Worm (Caenorhabditis elegans): Measurements from ENCODE around the gene hdl-2.

hdl-2 gene

DNA sequence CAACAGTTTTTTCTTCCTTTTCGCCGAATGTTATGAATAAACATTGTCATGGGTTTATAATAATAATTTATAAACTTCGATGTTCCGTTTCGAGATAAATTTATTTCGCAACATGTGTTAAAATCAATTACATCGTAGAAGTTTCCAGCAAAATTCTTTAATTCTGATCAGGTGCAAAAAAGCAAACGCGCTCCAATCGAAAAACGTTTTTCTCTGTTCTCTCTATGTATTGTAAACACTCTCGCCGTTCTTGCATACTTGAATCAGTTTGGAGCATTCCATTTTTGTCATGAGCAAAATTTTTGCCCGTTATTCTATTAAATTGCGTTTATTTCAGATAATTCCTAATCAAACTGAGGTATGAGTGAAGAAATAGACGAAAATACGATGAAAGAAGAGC is 19.8 kb downstream of the hdl-2 start, which contains the start of gene rad-54.L2:
rad-54.L2 (plus strand) TSS at position 332 of the 400 bp plus-strand sequence.
- TF ChIP-seq rpc-1 (optimal IDR thresholded peaks at IDR 0.05) (peak; percentile 15), rpc-1 (tag; optimal IDR thresholded peaks at IDR 0.05) (no peak), rcor-1 (GFP tag; IDR thresholded peaks at IDR 0.05) (no peak), nfyb-1 (GFP tag; IDR thresholded peaks at IDR 0.05) (peak; percentile 59; the same call in 1 of the 2 replicates), lsy-27 (tag; optimal IDR thresholded peaks at IDR 0.05; ENCODE audit: borderline replicate concordance, insufficient read depth) (no peak), chd-7 (tag; optimal IDR thresholded peaks at IDR 0.05) (no peak), Y67H2A.10 (GFP tag; conservative IDR thresholded peaks at IDR 0.05) (no peak), cebp-2 (GFP tag; IDR thresholded peaks at IDR 0.05) (no peak), B0261.1 (tag; optimal IDR thresholded peaks at IDR 0.05) (no peak), gei-17 (GFP tag; optimal IDR thresholded peaks at IDR 0.05) (no peak), atf-7 (tag; optimal IDR thresholded peaks at IDR 0.05) (no peak), ceh-27 (GFP tag; optimal IDR thresholded peaks at IDR 0.05) (no peak), snpc-1.1 (tag; optimal IDR thresholded peaks at IDR 0.05; ENCODE audit: insufficient read depth) (no peak), nhr-80 (tag; optimal IDR thresholded peaks at IDR 0.05) (peak; percentile 56), sdz-38 (tag; optimal IDR thresholded peaks at IDR 0.05) (no peak), madf-8 (GFP tag; conservative IDR thresholded peaks at IDR 0.05) (no peak), die-1 (tag; optimal IDR thresholded peaks at IDR 0.05) (no peak), nhr-27 (tag; optimal IDR thresholded peaks at IDR 0.05) (no peak), attf-5 (GFP tag; optimal IDR thresholded peaks at IDR 0.05) (peak; percentile 78), nhr-120 (GFP tag; IDR thresholded peaks at IDR 0.05) (no peak), F52B5.7 (tag; optimal IDR thresholded peaks at IDR 0.05) (no peak), mel-28 (tag; optimal IDR thresholded peaks at IDR 0.05; ENCODE audit: borderline replicate concordance) (no peak), akir-1 (GFP tag; optimal IDR thresholded peaks at IDR 0.05) (no peak), lin-40 (tag; optimal IDR thresholded peaks at IDR 0.05) (peak; percentile 48), snpc-4 (GFP tag; optimal IDR thresholded peaks at IDR 0.05) (no peak), snpc-4 (tag; optimal IDR thresholded peaks at IDR 0.05) (peak in 2 of 4 experiments; percentile 14 to 35), cebp-1 (GFP tag; IDR thresholded peaks at IDR 0.05) (peak; percentile 94), cebp-1 (tag; optimal IDR thresholded peaks at IDR 0.05) (peak; percentile 97), fkh-3 (tag; optimal IDR thresholded peaks at IDR 0.05) (no peak), tbx-9 (tag; optimal IDR thresholded peaks at IDR 0.05; ENCODE audit: borderline replicate concordance) (no peak), him-1 (tag; optimal IDR thresholded peaks at IDR 0.05) (no peak), pbrm-1 (GFP tag; IDR thresholded peaks at IDR 0.05) (peak; percentile 42; the same call in 1 of the 2 replicates), ceh-91 (GFP tag; IDR thresholded peaks at IDR 0.05) (no peak), Y53G8AR.9 (GFP tag; conservative IDR thresholded peaks at IDR 0.05) (0 out of 2 replicates have a peak, but pooled peaks have one; percentile 15), ceh-100 (GFP tag; IDR thresholded peaks at IDR 0.05) (no peak), hrde-1 (tag; optimal IDR thresholded peaks at IDR 0.05; ENCODE audit: borderline replicate concordance) (peak; percentile 30), B0019.2 (GFP tag; conservative IDR thresholded peaks at IDR 0.05) (no peak), Y56A3A.18 (GFP tag; IDR thresholded peaks at IDR 0.05) (no peak), hmg-1.2 (GFP tag; IDR thresholded peaks at IDR 0.05) (peak; percentile 69; the same call in 1 of the 2 replicates), lin-54 (GFP tag; optimal IDR thresholded peaks at IDR 0.05) (peak; percentile 37), dpff-1 (tag; optimal IDR thresholded peaks at IDR 0.05) (no peak), lsl-1 (GFP tag; optimal IDR thresholded peaks at IDR 0.05) (peak; percentile 33), madf-6 (GFP tag; IDR thresholded peaks at IDR 0.05) (peak; percentile 46; the same call in 1 of the 2 replicates), ZK185.1 (tag; optimal IDR thresholded peaks at IDR 0.05; ENCODE audit: poor library complexity, severe bottlenecking) (no peak), F39B2.1 (GFP tag; IDR thresholded peaks at IDR 0.05) (0 out of 2 replicates have a peak, but pooled peaks have one; percentile 26), Y53F4B.3 (GFP tag; IDR thresholded peaks at IDR 0.05) (no peak), nfya-1 (tag; optimal IDR thresholded peaks at IDR 0.05; ENCODE audit: borderline replicate concordance, insufficient read depth) (no peak), F23B12.7 (tag; optimal IDR thresholded peaks at IDR 0.05; ENCODE audit: insufficient read depth) (peak; percentile 50)

Measured in whole organism, young adult.